Fruit fly (Drosophila melanogaster) whole organism, prepupa: ENCODE measurements around the gene senju.

ENCODE experiments used
- Blimp-1 ChIP-seq: fragments of 200-800 bp; sonication (Bioruptor generic); optimal IDR thresholded peaks from 3 replicates; lab custom pipeline; 2017; ENCODE audit warnings: missing biosample characterization, missing genetic modification characterization, mild to moderate bottlenecking, moderate library complexity, missing genetic modification reagents
- CG10631 ChIP-seq: fragments of 200-800 bp; sonication (Bioruptor generic); optimal IDR thresholded peaks from 2 replicates; lab custom pipeline; 2016; ENCODE audit warnings: missing biosample characterization, missing genetic modification characterization
- CG10669 ChIP-seq: fragments of 200-800 bp; sonication (Bioruptor generic); optimal IDR thresholded peaks from 3 replicates; lab custom pipeline; 2018; ENCODE audit warnings: missing biosample characterization, mild to moderate bottlenecking, missing genetic modification characterization, moderate library complexity
- CG11762 ChIP-seq: fragments of 200-800 bp; sonication (Bioruptor generic); optimal IDR thresholded peaks from 3 replicates; lab custom pipeline; 2016; ENCODE audit warnings: missing biosample characterization, missing genetic modification characterization; ENCODE audit not compliant: insufficient read depth
- CG15336 ChIP-seq: fragments of 200-800 bp; sonication (Bioruptor generic); IDR thresholded peaks from 2 replicates; pipeline ENCODE4 v1.3.6; 2022; ENCODE audit warnings: missing biosample characterization, missing genetic modification characterization
- CG1621 ChIP-seq: fragments of 200-800 bp; sonication (Bioruptor generic); optimal IDR thresholded peaks from 3 replicates; lab custom pipeline; 2018; ENCODE audit warnings: missing biosample characterization, mild to moderate bottlenecking, missing genetic modification characterization
- CG3032 ChIP-seq: fragments of 200-800 bp; optimal IDR thresholded peaks from 2 replicates; lab custom pipeline; 2019; ENCODE audit warnings: missing biosample characterization, mild to moderate bottlenecking, missing genetic modification characterization, moderate library complexity
- CG31627 ChIP-seq: fragments of 200-800 bp; sonication (Bioruptor generic); optimal IDR thresholded peaks from 3 replicates; lab custom pipeline; 2016; ENCODE audit warnings: missing biosample characterization, missing genetic modification characterization
- CG32006 ChIP-seq: fragments of 200-800 bp; sonication (Bioruptor generic); optimal IDR thresholded peaks from 3 replicates; lab custom pipeline; 2017; ENCODE audit warnings: missing biosample characterization, mild to moderate bottlenecking, missing genetic modification characterization
- CG34406 ChIP-seq: fragments of 200-800 bp; sonication (Bioruptor generic); optimal IDR thresholded peaks from 3 replicates; lab custom pipeline; 2016; ENCODE audit warnings: missing biosample characterization, missing genetic modification characterization
- CG4318 ChIP-seq: fragments of 200-800 bp; sonication (Bioruptor generic); optimal IDR thresholded peaks from 3 replicates; lab custom pipeline; 2017; ENCODE audit warnings: missing biosample characterization, mild to moderate bottlenecking, missing genetic modification characterization
- CG6163 ChIP-seq: fragments of 200-800 bp; sonication (Bioruptor generic); IDR thresholded peaks from 3 replicates; pipeline ENCODE4 v1.3.6; 2022; ENCODE audit warnings: missing biosample characterization, missing genetic modification characterization
- CG6276 ChIP-seq: fragments of 200-800 bp; sonication (Bioruptor generic); optimal IDR thresholded peaks from 2 replicates; lab custom pipeline; 2017; ENCODE audit warnings: missing biosample characterization, mild to moderate bottlenecking, missing genetic modification characterization
- CG6792 ChIP-seq: fragments of 200-800 bp; sonication (Bioruptor generic); optimal IDR thresholded peaks from 3 replicates; lab custom pipeline; 2016; ENCODE audit warnings: missing biosample characterization, missing genetic modification characterization
- CG6808 ChIP-seq: fragments of 200-800 bp; sonication (Bioruptor generic); optimal IDR thresholded peaks from 3 replicates; lab custom pipeline; 2017; ENCODE audit warnings: missing biosample characterization, missing genetic modification characterization, mild to moderate bottlenecking, moderate library complexity, missing genetic modification reagents
- CG7368 ChIP-seq: fragments of 200-800 bp; sonication (Bioruptor generic); optimal IDR thresholded peaks from 3 replicates; lab custom pipeline; 2016; ENCODE audit warnings: missing biosample characterization, missing genetic modification characterization
- CG8119 ChIP-seq: fragments of 200-800 bp; sonication (Bioruptor generic); IDR thresholded peaks from 3 replicates; pipeline ENCODE4 v1.3.6; 2022; ENCODE audit warnings: missing biosample characterization, missing genetic modification characterization
- CG8319 ChIP-seq: fragments of 200-800 bp; sonication (Bioruptor generic); optimal IDR thresholded peaks from 3 replicates; lab custom pipeline; 2016; ENCODE audit warnings: missing biosample characterization, missing genetic modification characterization
- CG9139 ChIP-seq: fragments of 200-800 bp; sonication (Bioruptor generic); optimal IDR thresholded peaks from 3 replicates; lab custom pipeline; 2017; ENCODE audit warnings: missing biosample characterization, mild to moderate bottlenecking, missing genetic modification characterization
- Eip78C ChIP-seq: fragments of 200-800 bp; sonication (Bioruptor generic); peaks from one replicate; lab custom pipeline; 2016; ENCODE audit warnings: missing biosample characterization, missing genetic modification characterization
- Eip93F ChIP-seq: fragments of 200-800 bp; sonication (Bioruptor generic); optimal IDR thresholded peaks from 2 replicates; lab custom pipeline; 2016; ENCODE audit warnings: missing biosample characterization, mild to moderate bottlenecking, missing genetic modification characterization
- Gug ChIP-seq: fragments of 200-800 bp; sonication (Bioruptor generic); IDR thresholded peaks from 2 replicates; pipeline ENCODE4 v1.3.6; 2022; ENCODE audit warnings: missing biosample characterization, missing genetic modification characterization
- Hr38 ChIP-seq: sonication (Bioruptor generic); optimal IDR thresholded peaks from 2 replicates; lab custom pipeline; 2016; ENCODE audit warnings: missing biosample characterization, missing genetic modification characterization
- Hr4 ChIP-seq: fragments of 200-800 bp; sonication (Bioruptor generic); optimal IDR thresholded peaks from 3 replicates; lab custom pipeline; 2016; ENCODE audit warnings: missing biosample characterization, missing genetic modification characterization
- Lpt ChIP-seq: fragments of 200-800 bp; sonication (Bioruptor generic); optimal IDR thresholded peaks from 3 replicates; lab custom pipeline; 2016; ENCODE audit warnings: missing biosample characterization, missing genetic modification characterization
- Met ChIP-seq: fragments of 200-800 bp; sonication (Bioruptor generic); optimal IDR thresholded peaks from 3 replicates; lab custom pipeline; 2016; ENCODE audit warnings: missing biosample characterization, missing genetic modification characterization
- OdsH ChIP-seq: fragments of 200-800 bp; sonication (Bioruptor generic); optimal IDR thresholded peaks from 3 replicates; lab custom pipeline; 2016; ENCODE audit warnings: missing biosample characterization, missing genetic modification characterization
- Smox ChIP-seq: fragments of 200-800 bp; sonication (Bioruptor generic); optimal IDR thresholded peaks from 3 replicates; lab custom pipeline; 2016; ENCODE audit warnings: missing biosample characterization, missing genetic modification characterization
- Sox102F ChIP-seq: fragments of 200-800 bp; sonication (Bioruptor generic); optimal IDR thresholded peaks from 2 replicates; lab custom pipeline; 2016; ENCODE audit warnings: missing biosample characterization, mild to moderate bottlenecking, missing genetic modification characterization
- Sox14 ChIP-seq: fragments of 200-800 bp; sonication (Bioruptor generic); optimal IDR thresholded peaks from 3 replicates; lab custom pipeline; 2016; ENCODE audit warnings: missing biosample characterization, missing genetic modification characterization
- achi ChIP-seq: fragments of 200-800 bp; sonication (Bioruptor generic); optimal IDR thresholded peaks from 3 replicates; lab custom pipeline; 2016; ENCODE audit warnings: missing biosample characterization, missing genetic modification characterization
- acj6 ChIP-seq: fragments of 200-800 bp; sonication (Bioruptor generic); optimal IDR thresholded peaks from 3 replicates; lab custom pipeline; 2016; ENCODE audit warnings: missing biosample characterization, missing genetic modification characterization
- cyc ChIP-seq: fragments of 200-800 bp; sonication (Bioruptor generic); optimal IDR thresholded peaks from 3 replicates; lab custom pipeline; 2016; ENCODE audit warnings: missing biosample characterization, missing genetic modification characterization
- dac ChIP-seq: fragments of 200-800 bp; sonication (Bioruptor generic); optimal IDR thresholded peaks from 2 replicates; lab custom pipeline; 2017; ENCODE audit warnings: missing biosample characterization, mild to moderate bottlenecking, missing genetic modification characterization
- eg ChIP-seq: fragments of 200-800 bp; sonication (Bioruptor generic); IDR thresholded peaks from 3 replicates; pipeline ENCODE4 v1.3.6; 2022; ENCODE audit warnings: missing biosample characterization, missing genetic modification characterization
- esn ChIP-seq: fragments of 200-800 bp; sonication (Bioruptor generic); optimal IDR thresholded peaks from 2 replicates; lab custom pipeline; 2016; ENCODE audit warnings: missing biosample characterization, mild to moderate bottlenecking, missing genetic modification characterization, moderate library complexity
- fd59A ChIP-seq: fragments of 200-800 bp; sonication (Bioruptor generic); optimal IDR thresholded peaks from 2 replicates; lab custom pipeline; 2017; ENCODE audit warnings: missing biosample characterization, mild to moderate bottlenecking, missing genetic modification characterization, missing genetic modification reagents
- fd85E ChIP-seq: fragments of 200-800 bp; sonication (Bioruptor generic); optimal IDR thresholded peaks from 3 replicates; lab custom pipeline; 2016; ENCODE audit warnings: missing biosample characterization, missing genetic modification characterization
- fkh ChIP-seq: fragments of 200-800 bp; sonication (Bioruptor generic); optimal IDR thresholded peaks from 3 replicates; lab custom pipeline; 2017; ENCODE audit warnings: missing biosample characterization, mild to moderate bottlenecking, missing genetic modification characterization, moderate library complexity
- lz ChIP-seq: fragments of 200-800 bp; sonication (Bioruptor generic); optimal IDR thresholded peaks from 3 replicates; lab custom pipeline; 2016; ENCODE audit warnings: missing biosample characterization, missing genetic modification characterization
- net ChIP-seq: fragments of 200-800 bp; sonication (Bioruptor generic); optimal IDR thresholded peaks from 3 replicates; lab custom pipeline; 2016; ENCODE audit warnings: missing biosample characterization, missing genetic modification characterization
- spab ChIP-seq: fragments of 200-800 bp; sonication (Bioruptor generic); optimal IDR thresholded peaks from 2 replicates; lab custom pipeline; 2017; ENCODE audit warnings: missing biosample characterization, mild to moderate bottlenecking, missing genetic modification characterization, missing genetic modification reagents
- ss ChIP-seq, 2 experiments: fragments of 200-800 bp; sonication (Bioruptor generic); optimal IDR thresholded peaks; 2 replicates in 1 of 2; 3 replicates in 1 of 2; lab custom pipeline; 2017 to 2018; ENCODE audit warnings: mild to moderate bottlenecking in 2 of 2, missing biosample characterization in 2 of 2, missing genetic modification characterization in 2 of 2, moderate library complexity in 1 of 2

The senju gene

DNA sequence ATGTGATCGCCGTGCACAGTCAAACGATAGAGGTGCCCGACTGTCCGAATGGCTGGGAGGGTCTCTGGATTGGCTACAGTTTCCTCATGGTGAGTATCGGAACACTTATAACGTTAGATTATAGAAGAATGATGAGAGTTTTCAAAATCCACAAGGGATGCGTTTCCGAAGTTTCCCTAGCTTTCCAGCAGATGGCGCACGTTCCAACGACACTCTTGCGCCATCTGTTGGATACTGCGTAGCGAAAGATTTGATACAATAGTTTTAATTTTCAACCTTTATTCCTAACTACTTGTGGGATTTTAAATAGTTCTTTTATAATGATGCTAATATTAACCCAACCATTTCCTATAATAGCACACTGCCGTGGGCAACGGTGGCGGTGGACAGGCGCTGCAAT is 16.5 kb upstream of the senju start:
- TF ChIP-seq CG6792 (GFP tag; lab: Kevin White, UChicago), result no peak
- TF ChIP-seq, all 60 proteins: peak for 0

DNA sequence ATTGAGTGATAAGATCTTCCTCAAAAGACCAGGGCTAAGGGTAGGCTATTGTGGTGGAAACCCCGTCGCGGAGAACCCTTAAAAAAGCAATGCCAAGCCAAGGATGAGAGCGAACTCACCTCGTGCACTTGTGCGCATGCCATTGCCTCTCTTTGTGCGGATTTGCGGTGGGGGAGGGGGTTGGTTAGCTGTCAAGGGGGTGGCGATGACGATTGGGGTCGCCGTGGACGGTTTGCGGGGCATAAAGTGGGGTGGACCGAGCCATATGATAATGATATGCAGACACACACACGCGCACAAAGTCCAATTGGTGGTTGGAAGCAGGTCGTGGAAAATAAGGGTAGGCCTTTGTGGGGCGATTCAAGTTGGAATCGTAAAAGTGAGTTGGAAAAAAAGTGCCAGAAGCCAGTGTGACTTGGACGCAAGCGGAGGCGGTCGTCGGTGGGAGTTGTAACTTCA is 15.2 kb upstream of the senju start, which contains the start of the genes CG14042 and SP555:
Gene CG14042, plus strand, starts transcription at position 308 of the 459 bp plus-strand sequence.
Gene SP555, plus strand, starts transcription at position 308 of the 459 bp plus-strand sequence.
- TF ChIP-seq ss (GFP tag; optimal IDR thresholded peaks at IDR 0.05; lab: Kevin White, UChicago), result peak; percentile 15 to 19
- peak; percentile 63 for TF ChIP-seq CG7368
- TF ChIP-seq Gug (GFP tag; lab: Robert Waterston, UW), result no peak

DNA sequence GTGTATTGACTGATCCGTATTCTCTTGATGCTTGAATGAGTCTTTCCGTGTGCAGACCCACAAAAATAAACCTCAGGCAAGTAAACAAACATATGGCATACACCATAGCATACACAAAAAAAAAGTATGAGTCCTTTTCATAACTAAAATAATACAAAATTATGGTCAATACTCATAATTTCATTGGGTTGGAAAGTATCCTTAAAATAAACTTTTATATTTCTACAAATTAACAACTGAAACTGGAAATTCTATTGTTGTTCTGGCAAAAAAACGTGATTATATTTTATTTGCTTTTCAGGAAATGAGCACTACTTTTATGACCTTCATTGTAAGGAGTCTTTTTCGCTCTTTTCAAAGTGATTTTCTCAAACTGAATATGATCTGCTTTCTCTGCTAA is 10.6 kb upstream of the senju start:
- TF ChIP-seq CG15336 (GFP tag; lab: Robert Waterston, UW) (peak; percentile 67), Met (peak; percentile 18), CG3032 (tag; lab: Kevin White, UChicago) (peak; percentile 10), acj6 (GFP tag; lab: Kevin White, UChicago) (peak; percentile 9), esn (GFP tag; lab: Kevin White, UChicago) (peak; percentile 31), CG31627 (GFP tag; lab: Kevin White, UChicago) (no peak), Hr4 (GFP tag; lab: Kevin White, UChicago) (no peak), Eip78C (GFP tag; lab: Kevin White, UChicago) (peak; percentile 71), CG32006 (GFP tag; lab: Kevin White, UChicago) (peak; percentile 1), CG8119 (GFP tag; lab: Robert Waterston, UW) (peak; percentile 41; the same call in 2 of the 3 replicates)

- TF ChIP-seq Met (peak; percentile 28), lz (GFP tag; lab: Kevin White, UChicago) (peak; percentile 46), CG7368 (peak; percentile 4), Blimp-1 (GFP tag; lab: Kevin White, UChicago) (no peak), Eip78C (GFP tag; lab: Kevin White, UChicago) (peak; percentile 81), CG6792 (GFP tag; lab: Kevin White, UChicago) (peak; percentile 2), OdsH (GFP tag; lab: Kevin White, UChicago) (peak; percentile 33), Eip93F (no peak), CG15336 (GFP tag; lab: Robert Waterston, UW) (no peak), CG31627 (GFP tag; lab: Kevin White, UChicago) (peak; percentile 61), dac (GFP tag; lab: Kevin White, UChicago) (no peak), net (GFP tag; lab: Kevin White, UChicago) (no peak), CG6276 (no peak), CG10631 (GFP tag; lab: Kevin White, UChicago) (no peak), CG1621 (tag; lab: Kevin White, UChicago) (no peak), cyc (GFP tag; lab: Kevin White, UChicago) (peak; percentile 53), Sox14 (peak; percentile 70), esn (GFP tag; lab: Kevin White, UChicago) (peak; percentile 52), fd85E (GFP tag; lab: Kevin White, UChicago) (no peak), CG6163 (GFP tag; lab: Robert Waterston, UW) (no peak), CG6808 (GFP tag; lab: Kevin White, UChicago) (no peak), CG11762 (GFP tag; lab: Kevin White, UChicago) (no peak), acj6 (GFP tag; lab: Kevin White, UChicago) (peak; percentile 14), CG34406 (GFP tag; lab: Kevin White, UChicago) (no peak), Smox (GFP tag; lab: Kevin White, UChicago) (peak; percentile 26), CG4318 (GFP tag; lab: Kevin White, UChicago) (no peak), ss (GFP tag; optimal IDR thresholded peaks at IDR 0.05; lab: Kevin White, UChicago) (no peak), CG3032 (tag; lab: Kevin White, UChicago) (peak; percentile 47), spab (GFP tag; lab: Kevin White, UChicago) (no peak), Lpt (GFP tag; lab: Kevin White, UChicago) (no peak), Sox102F (GFP tag; lab: Kevin White, UChicago) (no peak), eg (GFP tag; lab: Robert Waterston, UW) (peak; percentile 43; the same call in 2 of the 3 replicates), CG8319 (GFP tag; lab: Kevin White, UChicago) (no peak), Hr38 (GFP tag; lab: Kevin White, UChicago) (no peak), fkh (GFP tag; lab: Kevin White, UChicago) (peak; percentile 73), Gug (GFP tag; lab: Robert Waterston, UW) (no peak), fd59A (GFP tag; lab: Kevin White, UChicago) (no peak), CG32006 (GFP tag; lab: Kevin White, UChicago) (no peak), achi (GFP tag; lab: Kevin White, UChicago) (peak; percentile 5), CG9139 (GFP tag; lab: Kevin White, UChicago) (no peak), CG10669 (GFP tag; lab: Kevin White, UChicago) (no peak)
Observed at dm6 chr2L:5043043-5043442, 9.6 kb upstream of the senju start, which contains the start of the genes CG33995, CG44000 and CG44001. Gene CG33995, plus strand, starts transcription at chr2L:5043270. Gene CG44000, plus strand, starts transcription at chr2L:5043270. Gene CG44001, plus strand, starts transcription at chr2L:5043270.
